Worm (Caenorhabditis elegans): Measurements from ENCODE around the gene T05H4.3.

Gene T05H4.3

ce11 chrV:6453122-6453521 is 11.0 kb downstream of the T05H4.3 start, which contains the start of gene acl-9:
TSS of gene acl-9 (plus strand) at chrV:6453226.
- TF ChIP-seq scrt-1 (GFP tag; IDR thresholded peaks at IDR 0.05) (no peak), tra-4 (tag; optimal IDR thresholded peaks at IDR 0.05) (no peak), pes-1 (GFP tag; IDR thresholded peaks at IDR 0.05) (no peak), ceh-36 (tag; optimal IDR thresholded peaks at IDR 0.05) (no peak)

ce11 chrV:6456903-6457302 is 14.8 kb downstream of the T05H4.3 start:
- TF ChIP-seq flt-1 (GFP tag; IDR thresholded peaks at IDR 0.05) (no peak), scrt-1 (GFP tag; IDR thresholded peaks at IDR 0.05) (no peak), ama-1 (optimal IDR thresholded peaks at IDR 0.05) (no peak), B0310.2 (tag; optimal IDR thresholded peaks at IDR 0.05) (no peak), aly-1 (tag; optimal IDR thresholded peaks at IDR 0.05) (no peak), tra-4 (tag; optimal IDR thresholded peaks at IDR 0.05) (no peak), F13C5.2 (tag; optimal IDR thresholded peaks at IDR 0.05) (no peak), ceh-36 (tag; optimal IDR thresholded peaks at IDR 0.05) (no peak)

DNA sequence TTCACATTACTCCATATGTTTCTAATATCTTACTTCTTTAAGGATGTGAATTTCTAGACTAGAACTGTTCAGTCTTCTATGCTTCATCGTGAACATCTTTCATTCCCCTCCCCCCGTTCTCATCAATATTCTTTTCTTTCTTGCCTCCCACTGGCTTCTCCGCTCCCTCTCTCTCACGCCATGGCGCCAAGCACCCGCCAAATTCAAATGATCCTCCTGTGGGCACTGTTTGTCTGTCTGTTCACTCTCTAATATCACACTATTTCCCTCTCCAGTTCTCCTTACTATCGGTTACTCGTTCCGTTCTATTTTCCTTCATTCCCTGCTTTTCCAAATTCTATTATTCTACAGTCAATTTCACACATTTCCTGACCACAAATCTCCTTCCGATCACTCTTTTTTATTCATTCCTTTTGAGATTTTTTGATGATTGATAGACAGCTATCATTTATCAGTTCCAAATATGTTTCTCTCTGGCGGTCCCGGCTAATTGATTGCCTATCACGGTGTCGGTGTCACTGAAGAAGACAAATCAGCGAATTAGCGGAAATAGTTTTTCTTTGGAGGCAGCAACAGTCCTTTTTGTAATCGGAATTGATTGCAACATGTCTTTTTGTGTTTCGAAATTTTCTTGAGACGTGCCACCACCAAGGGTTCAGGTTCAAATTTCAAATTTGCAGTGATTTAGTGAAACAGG is 16.3 kb downstream of the T05H4.3 start:
- no peak for TF ChIP-seq hmbx-1 (tag; optimal IDR thresholded peaks at IDR 0.05)
- no peak for TF ChIP-seq ets-7 (tag; optimal IDR thresholded peaks at IDR 0.05)
- TF ChIP-seq ama-1 (optimal IDR thresholded peaks at IDR 0.05): no peak
- TF ChIP-seq tbx-37 (GFP tag; conservative IDR thresholded peaks at IDR 0.05): no peak
- TF ChIP-seq hnd-1 (tag; optimal IDR thresholded peaks at IDR 0.05): no peak
- no peak for TF ChIP-seq sea-1 (GFP tag; conservative IDR thresholded peaks at IDR 0.05)
- no peak for TF ChIP-seq tbx-11 (GFP tag; IDR thresholded peaks at IDR 0.05)
- TF ChIP-seq hmg-4 (GFP tag; optimal IDR thresholded peaks at IDR 0.05): no peak

DNA sequence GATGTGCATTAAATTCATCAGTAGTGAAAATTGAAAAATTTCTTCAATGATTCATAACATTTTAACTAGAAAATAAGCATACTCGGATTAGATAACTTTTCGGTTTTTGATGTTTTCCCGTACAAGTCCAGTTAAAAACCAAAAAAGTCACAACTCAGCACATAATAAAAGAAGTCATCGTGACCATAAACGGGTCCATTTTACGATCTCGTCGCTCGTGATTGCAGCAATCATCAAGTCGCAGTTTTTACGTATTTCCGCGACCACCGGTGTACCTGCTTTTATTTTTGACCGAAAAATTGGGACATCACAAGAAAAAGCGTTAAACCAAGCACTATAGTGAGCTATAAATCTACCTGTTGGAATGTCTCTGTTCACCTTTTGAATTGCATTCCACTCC is 19.1 kb downstream of the T05H4.3 start:
- TF ChIP-seq tbx-11 (GFP tag; IDR thresholded peaks at IDR 0.05) (no peak), ama-1 (optimal IDR thresholded peaks at IDR 0.05) (no peak), F13C5.2 (tag; optimal IDR thresholded peaks at IDR 0.05) (no peak), aly-1 (tag; optimal IDR thresholded peaks at IDR 0.05) (no peak), ets-7 (tag; optimal IDR thresholded peaks at IDR 0.05) (no peak), tbx-37 (GFP tag; conservative IDR thresholded peaks at IDR 0.05) (no peak), flt-1 (GFP tag; IDR thresholded peaks at IDR 0.05) (no peak), ceh-13 (GFP tag; optimal IDR thresholded peaks at IDR 0.05) (no peak), B0310.2 (tag; optimal IDR thresholded peaks at IDR 0.05) (no peak), scrt-1 (GFP tag; IDR thresholded peaks at IDR 0.05) (no peak)

ce11 chrV:6462606-6463005 is 20.5 kb downstream of the T05H4.3 start:
- TF ChIP-seq tbx-37 (GFP tag; conservative IDR thresholded peaks at IDR 0.05): no peak
- no peak for TF ChIP-seq pes-1 (GFP tag; IDR thresholded peaks at IDR 0.05)
- TF ChIP-seq B0310.2 (tag; optimal IDR thresholded peaks at IDR 0.05): no peak
- no peak for TF ChIP-seq aly-1 (tag; optimal IDR thresholded peaks at IDR 0.05)
- no peak for TF ChIP-seq sea-1 (GFP tag; conservative IDR thresholded peaks at IDR 0.05)
- TF ChIP-seq ceh-13 (GFP tag; optimal IDR thresholded peaks at IDR 0.05): no peak

ce11 chrV:6464238-6464637 is 22.1 kb downstream of the T05H4.3 start:
- TF ChIP-seq ama-1 (optimal IDR thresholded peaks at IDR 0.05): no peak
- no peak for TF ChIP-seq tra-4 (tag; optimal IDR thresholded peaks at IDR 0.05)

ce11 chrV:6464765-6465164 is 22.6 kb downstream of the T05H4.3 start, which contains the start of gene unc-83:
TSS of gene unc-83 (plus strand) at chrV:6465065.
- TF ChIP-seq scrt-1 (GFP tag; IDR thresholded peaks at IDR 0.05) (no peak), ceh-36 (tag; optimal IDR thresholded peaks at IDR 0.05) (no peak), hmg-4 (GFP tag; optimal IDR thresholded peaks at IDR 0.05) (no peak), aly-1 (tag; optimal IDR thresholded peaks at IDR 0.05) (no peak), B0310.2 (tag; optimal IDR thresholded peaks at IDR 0.05) (no peak), hmbx-1 (tag; optimal IDR thresholded peaks at IDR 0.05) (no peak), hnd-1 (tag; optimal IDR thresholded peaks at IDR 0.05) (no peak), ama-1 (optimal IDR thresholded peaks at IDR 0.05) (no peak), pes-1 (GFP tag; IDR thresholded peaks at IDR 0.05) (no peak), tbx-11 (GFP tag; IDR thresholded peaks at IDR 0.05) (no peak)

- TF ChIP-seq tbx-11 (GFP tag; IDR thresholded peaks at IDR 0.05) (no peak), tra-4 (tag; optimal IDR thresholded peaks at IDR 0.05) (no peak), hmbx-1 (tag; optimal IDR thresholded peaks at IDR 0.05) (no peak), ets-7 (tag; optimal IDR thresholded peaks at IDR 0.05) (no peak), scrt-1 (GFP tag; IDR thresholded peaks at IDR 0.05) (no peak), ceh-36 (tag; optimal IDR thresholded peaks at IDR 0.05) (no peak), flt-1 (GFP tag; IDR thresholded peaks at IDR 0.05) (no peak), pes-1 (GFP tag; IDR thresholded peaks at IDR 0.05) (no peak), hnd-1 (tag; optimal IDR thresholded peaks at IDR 0.05) (no peak), F13C5.2 (tag; optimal IDR thresholded peaks at IDR 0.05) (no peak), sea-1 (GFP tag; conservative IDR thresholded peaks at IDR 0.05) (no peak), ama-1 (optimal IDR thresholded peaks at IDR 0.05) (no peak)
These were observed 25.5 kb downstream of the T05H4.3 start for ce11 chrV:6467676-6468075.

DNA sequence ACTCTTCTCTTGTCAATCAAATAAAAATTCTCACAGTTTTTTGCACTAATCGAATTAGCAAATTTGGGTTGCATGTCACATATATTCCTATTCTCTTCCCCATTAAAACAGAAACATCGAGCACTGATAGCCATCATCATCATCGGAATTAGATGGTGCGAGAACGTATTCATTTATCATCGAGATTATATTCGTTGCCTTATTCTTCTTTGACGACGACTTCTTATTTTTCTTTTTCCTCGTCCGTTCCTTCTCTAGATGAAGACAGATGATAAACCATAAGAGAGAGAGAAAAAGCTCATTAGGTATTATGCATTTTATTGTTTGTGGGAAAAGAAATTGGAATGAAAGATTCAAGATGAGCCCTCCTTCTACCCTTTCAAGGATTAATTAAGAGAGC is 29.1 kb downstream of the T05H4.3 start:
- no peak for TF ChIP-seq aly-1 (tag; optimal IDR thresholded peaks at IDR 0.05)
- no peak for TF ChIP-seq F13C5.2 (tag; optimal IDR thresholded peaks at IDR 0.05)
- TF ChIP-seq tbx-11 (GFP tag; IDR thresholded peaks at IDR 0.05): no peak
